Fruit fly (Drosophila melanogaster): Measurements from ENCODE around the gene Fuca.

Fuca gene

DNA sequence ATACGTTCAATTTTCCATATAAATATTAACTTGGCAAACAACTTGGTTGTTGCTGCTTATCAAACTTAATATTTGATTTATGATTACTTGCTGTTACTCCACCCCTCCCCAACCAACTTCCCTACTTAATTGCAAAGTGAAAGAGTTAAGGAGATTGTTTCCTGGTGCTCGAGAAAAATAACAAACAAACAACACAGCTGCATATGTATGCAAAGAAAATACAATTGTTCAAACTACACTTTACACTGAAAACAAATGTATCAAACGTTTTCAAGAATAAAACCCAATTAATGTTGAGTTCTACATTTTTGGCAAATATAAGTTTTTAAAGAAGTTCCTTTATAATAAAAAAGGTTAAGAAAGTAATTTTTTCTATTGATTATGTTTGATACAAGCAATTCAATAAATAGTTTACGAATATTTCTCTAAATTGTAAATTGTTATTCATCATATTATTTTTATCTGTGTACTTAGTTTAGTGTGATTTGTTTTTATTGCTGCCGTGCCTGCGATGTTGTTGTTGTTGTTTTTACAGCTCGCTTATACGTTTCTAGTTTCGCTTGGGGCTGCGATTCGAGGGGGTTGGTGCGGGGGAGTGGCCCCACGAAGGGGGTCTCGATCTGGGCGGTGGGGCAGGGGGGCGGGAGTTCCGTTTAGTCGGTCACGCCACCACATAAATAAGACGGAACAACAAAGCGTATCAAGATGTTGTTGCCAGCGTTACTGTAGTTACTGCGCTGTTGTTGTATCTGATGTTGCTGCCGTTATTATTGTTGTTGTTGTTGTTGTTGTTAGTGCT is 33.3 kb upstream of the Fuca start (continued):
- TF ChIP-seq lab (GFP tag; optimal IDR thresholded peaks at IDR 0.05), result peak; percentile 72
- TF ChIP-seq CG10147 (GFP tag; optimal IDR thresholded peaks at IDR 0.05), result peak; percentile 84
- peak; percentile 88 for TF ChIP-seq sens (GFP tag)
- TF ChIP-seq lmd (GFP tag; IDR thresholded peaks at IDR 0.05), result peak; percentile 66
- TF ChIP-seq pzg (GFP tag; optimal IDR thresholded peaks at IDR 0.05), result no peak
- peak; percentile 10 for TF ChIP-seq CG11723 (GFP tag; optimal IDR thresholded peaks at IDR 0.05)
- TF ChIP-seq eve (GFP tag; optimal IDR thresholded peaks at IDR 0.05), result peak in 1 of 2 experiments; percentile 58
- no peak for TF ChIP-seq CG8290 (GFP tag; optimal IDR thresholded peaks at IDR 0.05)
- TF ChIP-seq CG8290 (tag; optimal IDR thresholded peaks at IDR 0.05), result peak in 1 of 2 experiments; percentile 66
- TF ChIP-seq B-H2 (GFP tag; optimal IDR thresholded peaks at IDR 0.05), result peak; percentile 27
- TF ChIP-seq slou (GFP tag; optimal IDR thresholded peaks at IDR 0.05), result no peak
- TF ChIP-seq dm (GFP tag; optimal IDR thresholded peaks at IDR 0.05), result peak; percentile 31
- no peak for TF ChIP-seq HLH54F (GFP tag; optimal IDR thresholded peaks at IDR 0.05)
- no peak for TF ChIP-seq Scr (GFP tag; IDR thresholded peaks at IDR 0.05; ENCODE audit: partially characterized antibody)
- peak; percentile 12 for TF ChIP-seq kay (GFP tag; optimal IDR thresholded peaks at IDR 0.05)
- TF ChIP-seq MBD-R2 (GFP tag; IDR thresholded peaks at IDR 0.05), result no peak
- TF ChIP-seq ttk (GFP tag; IDR thresholded peaks at IDR 0.05), result peak; percentile 46; the same call in 1 of the 2 replicates
- TF ChIP-seq CG7987 (GFP tag; optimal IDR thresholded peaks at IDR 0.05), result peak; percentile 7
- peak; percentile 9; the same call in 1 of the 2 replicates for TF ChIP-seq peb (GFP tag; IDR thresholded peaks at IDR 0.05)
- peak; percentile 83 for TF ChIP-seq Ptx1 (GFP tag; IDR thresholded peaks at IDR 0.05)
- TF ChIP-seq CHES-1-like (GFP tag; optimal IDR thresholded peaks at IDR 0.05), result peak; percentile 61
- TF ChIP-seq ato (GFP tag; IDR thresholded peaks at IDR 0.05; ENCODE audit: partially characterized antibody), result no peak
- TF ChIP-seq dati (GFP tag; IDR thresholded peaks at IDR 0.05), result no peak
- no peak for TF ChIP-seq ken (GFP tag; IDR thresholded peaks at IDR 0.05)
- TF ChIP-seq Mrtf (GFP tag; IDR thresholded peaks at IDR 0.05), result no peak
- peak; percentile 46 for TF ChIP-seq run (tag; optimal IDR thresholded peaks at IDR 0.05)
- TF ChIP-seq CG1792 (GFP tag; optimal IDR thresholded peaks at IDR 0.05), result peak; percentile 35
- peak; percentile 67 for TF ChIP-seq CG1602 (GFP tag; optimal IDR thresholded peaks at IDR 0.05)
- TF ChIP-seq sob (GFP tag; IDR thresholded peaks at IDR 0.05), result peak; percentile 28; the same call in 1 of the 2 replicates
- no peak for TF ChIP-seq CG9609 (GFP tag; optimal IDR thresholded peaks at IDR 0.05)
- TF ChIP-seq Max (GFP tag; optimal IDR thresholded peaks at IDR 0.05), result peak; percentile 28
- TF ChIP-seq CG6175 (GFP tag; IDR thresholded peaks at IDR 0.05), result peak; percentile 80
- peak; percentile 79 for TF ChIP-seq CG10267 (tag; optimal IDR thresholded peaks at IDR 0.05)
- TF ChIP-seq CG13424 (tag; optimal IDR thresholded peaks at IDR 0.05), result peak; percentile 84
- no peak for TF ChIP-seq al (GFP tag; IDR thresholded peaks at IDR 0.05)
- peak; percentile 76 for TF ChIP-seq CG18599 (GFP tag; optimal IDR thresholded peaks at IDR 0.05)
- no peak for TF ChIP-seq cad (GFP tag; optimal IDR thresholded peaks at IDR 0.05)
- 0 out of 3 replicates have a peak, but pooled peaks have one; percentile 33 for TF ChIP-seq H15 (GFP tag; IDR thresholded peaks at IDR 0.05)
- no peak for TF ChIP-seq fd102C (GFP tag; optimal IDR thresholded peaks at IDR 0.05)
- TF ChIP-seq oc (tag; optimal IDR thresholded peaks at IDR 0.05), result peak; percentile 51
- no peak for TF ChIP-seq sim (GFP tag; IDR thresholded peaks at IDR 0.05)
- TF ChIP-seq zfh2 (GFP tag; optimal IDR thresholded peaks at IDR 0.05), result no peak
- TF ChIP-seq CG2199 (GFP tag; IDR thresholded peaks at IDR 0.05), result no peak
- peak; percentile 11 for TF ChIP-seq Sry-β (GFP tag; optimal IDR thresholded peaks at IDR 0.05)
- peak; percentile 85 for TF ChIP-seq Asciz (GFP tag; optimal IDR thresholded peaks at IDR 0.05)
- peak; percentile 59 for TF ChIP-seq CG13894 (tag; optimal IDR thresholded peaks at IDR 0.05)
- TF ChIP-seq Dref (GFP tag; IDR thresholded peaks at IDR 0.05), result no peak
- peak; percentile 27 for TF ChIP-seq NC2β (GFP tag; optimal IDR thresholded peaks at IDR 0.05)
- TF ChIP-seq Hr51 (GFP tag; optimal IDR thresholded peaks at IDR 0.05), result peak in 1 of 2 experiments; percentile 87
- TF ChIP-seq pho (GFP tag; optimal IDR thresholded peaks at IDR 0.05), result peak; percentile 55
